Fruit fly (Drosophila melanogaster) whole organism, embryonic: ENCODE measurements around the gene CG9222.

Experiments
- Atf3 ChIP-seq: fragments of 200-800 bp; sonication (Bioruptor generic); optimal IDR thresholded peaks from 3 replicates; lab custom pipeline; 2016; ENCODE audit warnings: missing biosample characterization, missing genetic modification characterization
- BEAF-32 ChIP-seq: fragments of 200-800 bp; sonication (Bioruptor generic); optimal IDR thresholded peaks from 3 replicates; lab custom pipeline; 2017; ENCODE audit warnings: missing biosample characterization, missing genetic modification characterization, mild to moderate bottlenecking, moderate library complexity, missing genetic modification reagents
- CG12942 ChIP-seq: fragments of 200-800 bp; sonication (Bioruptor generic); optimal IDR thresholded peaks from 3 replicates; lab custom pipeline; 2016; ENCODE audit warnings: missing biosample characterization, missing genetic modification characterization
- CG15601 ChIP-seq: fragments of 200-800 bp; sonication (Bioruptor generic); optimal IDR thresholded peaks from 3 replicates; lab custom pipeline; 2019; ENCODE audit warnings: missing biosample characterization, mild to moderate bottlenecking, missing genetic modification characterization, moderate library complexity
- CG17385 ChIP-seq: fragments of 200-800 bp; sonication (Bioruptor generic); optimal IDR thresholded peaks from 3 replicates; lab custom pipeline; 2018; ENCODE audit warnings: missing biosample characterization, mild to moderate bottlenecking, missing genetic modification characterization
- CG2120 ChIP-seq: fragments of 200-800 bp; sonication (Bioruptor generic); optimal IDR thresholded peaks from 3 replicates; lab custom pipeline; 2016; ENCODE audit warnings: missing biosample characterization, missing genetic modification characterization
- CG2202 ChIP-seq: fragments of 200-800 bp; sonication (Bioruptor generic); optimal IDR thresholded peaks from 2 replicates; lab custom pipeline; 2018; ENCODE audit warnings: missing biosample characterization, mild to moderate bottlenecking, missing genetic modification characterization
- CG2678 ChIP-seq: fragments of 200-800 bp; sonication (Bioruptor generic); optimal IDR thresholded peaks from 3 replicates; lab custom pipeline; 2019; ENCODE audit warnings: missing biosample characterization, mild to moderate bottlenecking, missing genetic modification characterization, moderate library complexity
- CG2712 ChIP-seq: fragments of 200-800 bp; optimal IDR thresholded peaks from 3 replicates; lab custom pipeline; 2019; ENCODE audit warnings: missing biosample characterization, mild to moderate bottlenecking, missing genetic modification characterization, moderate library complexity
- CG31365 ChIP-seq: fragments of 200-800 bp; sonication (Bioruptor generic); optimal IDR thresholded peaks from 2 replicates; lab custom pipeline; 2018; ENCODE audit warnings: missing biosample characterization, mild to moderate bottlenecking, missing genetic modification characterization
- CG4328 ChIP-seq: fragments of 200-800 bp; sonication (Bioruptor generic); optimal IDR thresholded peaks from 3 replicates; lab custom pipeline; 2017; ENCODE audit warnings: missing biosample characterization, missing genetic modification reagents, missing genetic modification characterization
- CG4617 ChIP-seq: fragments of 200-800 bp; sonication (Bioruptor generic); optimal IDR thresholded peaks from 3 replicates; lab custom pipeline; 2016; ENCODE audit warnings: missing biosample characterization, missing genetic modification characterization, borderline replicate concordance
- CG6175 ChIP-seq: fragments of 200-800 bp; sonication (Bioruptor generic); IDR thresholded peaks from 3 replicates; pipeline ENCODE4 v1.3.6; 2022; ENCODE audit warnings: missing biosample characterization, missing genetic modification characterization
- CG6654 ChIP-seq: fragments of 200-800 bp; sonication (Bioruptor generic); optimal IDR thresholded peaks from 2 replicates; lab custom pipeline; 2017; ENCODE audit warnings: missing biosample characterization, mild to moderate bottlenecking, missing genetic modification characterization
- CG7786 ChIP-seq: fragments of 200-800 bp; sonication (Bioruptor generic); optimal IDR thresholded peaks from 2 replicates; lab custom pipeline; 2016; ENCODE audit warnings: missing biosample characterization, missing genetic modification characterization
- CG7928 ChIP-seq: fragments of 200-800 bp; sonication (Bioruptor generic); optimal IDR thresholded peaks from 2 replicates; lab custom pipeline; 2017; ENCODE audit warnings: missing biosample characterization, mild to moderate bottlenecking, missing genetic modification characterization
- CG8388 ChIP-seq: fragments of 200-800 bp; sonication (Bioruptor generic); optimal IDR thresholded peaks from 2 replicates; lab custom pipeline; 2019; ENCODE audit warnings: missing biosample characterization, mild to moderate bottlenecking, missing genetic modification characterization, moderate library complexity
- Dbx ChIP-seq: fragments of 200-800 bp; sonication (Bioruptor generic); IDR thresholded peaks from 3 replicates; pipeline ENCODE4 v1.3.6; 2022; ENCODE audit warnings: missing biosample characterization, missing genetic modification characterization
- Dip2 ChIP-seq: fragments of 200-800 bp; sonication (Bioruptor generic); IDR thresholded peaks from 2 replicates; pipeline ENCODE4 v1.3.6; 2022; ENCODE audit warnings: missing biosample characterization, missing genetic modification characterization
- Ets97D ChIP-seq: fragments of 200-800 bp; sonication (Bioruptor generic); optimal IDR thresholded peaks from 3 replicates; lab custom pipeline; 2016; ENCODE audit warnings: missing biosample characterization, missing genetic modification characterization
- Fer3 ChIP-seq: fragments of 200-800 bp; sonication (Bioruptor generic); optimal IDR thresholded peaks from 2 replicates; lab custom pipeline; 2018; ENCODE audit warnings: missing biosample characterization, mild to moderate bottlenecking, missing genetic modification characterization, moderate library complexity
- Gsc ChIP-seq: fragments of 200-800 bp; sonication (Bioruptor generic); IDR thresholded peaks from 2 replicates; pipeline ENCODE4 v1.3.6; 2022; ENCODE audit warnings: missing biosample characterization, missing genetic modification characterization
- HLH3B ChIP-seq: fragments of 200-800 bp; sonication (Bioruptor generic); IDR thresholded peaks from 2 replicates; pipeline ENCODE4 v1.3.6; 2022; ENCODE audit warnings: missing biosample characterization, missing genetic modification characterization
- HLH4C ChIP-seq: fragments of 200-800 bp; sonication (Bioruptor generic); IDR thresholded peaks from 3 replicates; pipeline ENCODE4 v1.3.6; 2022; ENCODE audit warnings: missing biosample characterization, missing genetic modification characterization; ENCODE audit not compliant: partially characterized antibody
- Max ChIP-seq: fragments of 200-800 bp; sonication (Bioruptor generic); optimal IDR thresholded peaks from 2 replicates; lab custom pipeline; 2016; ENCODE audit warnings: missing biosample characterization, mild to moderate bottlenecking, missing genetic modification characterization
- NK7.1 ChIP-seq: fragments of 200-800 bp; sonication (Bioruptor generic); optimal IDR thresholded peaks from 3 replicates; lab custom pipeline; 2016; ENCODE audit warnings: missing biosample characterization, missing genetic modification characterization
- Nf-YB ChIP-seq: fragments of 200-800 bp; sonication (Bioruptor generic); optimal IDR thresholded peaks from 3 replicates; lab custom pipeline; 2019; ENCODE audit warnings: missing biosample characterization, mild to moderate bottlenecking, missing genetic modification characterization, moderate library complexity
- Opbp ChIP-seq: fragments of 200-800 bp; sonication (Bioruptor generic); IDR thresholded peaks from 3 replicates; pipeline ENCODE4 v1.3.6; 2022; ENCODE audit warnings: missing biosample characterization, missing genetic modification characterization; ENCODE audit not compliant: partially characterized antibody
- Xrp1 ChIP-seq: fragments of 200-800 bp; sonication (Bioruptor generic); IDR thresholded peaks from 2 replicates; pipeline ENCODE4 v1.3.6; 2022; ENCODE audit warnings: missing biosample characterization, missing genetic modification characterization
- al ChIP-seq: fragments of 200-800 bp; sonication (Bioruptor generic); IDR thresholded peaks from 2 replicates; pipeline ENCODE4 v1.3.6; 2022; ENCODE audit warnings: missing biosample characterization, missing genetic modification characterization
- bigmax ChIP-seq: fragments of 200-800 bp; sonication (Bioruptor generic); optimal IDR thresholded peaks from 2 replicates; lab custom pipeline; 2018; ENCODE audit warnings: missing biosample characterization, mild to moderate bottlenecking, missing genetic modification characterization
- cato ChIP-seq: fragments of 200-800 bp; sonication (Bioruptor generic); optimal IDR thresholded peaks from 2 replicates; lab custom pipeline; 2016; ENCODE audit warnings: missing biosample characterization, missing genetic modification characterization, borderline replicate concordance
- da ChIP-seq: fragments of 200-800 bp; sonication (Bioruptor generic); optimal IDR thresholded peaks from 2 replicates; lab custom pipeline; 2016; ENCODE audit warnings: missing biosample characterization, missing genetic modification characterization
- dati ChIP-seq: fragments of 200-800 bp; sonication (Bioruptor generic); IDR thresholded peaks from 2 replicates; pipeline ENCODE4 v1.3.6; 2022; ENCODE audit warnings: missing biosample characterization, missing genetic modification characterization
- en ChIP-seq: fragments of 200-800 bp; sonication (Bioruptor generic); optimal IDR thresholded peaks from 2 replicates; lab custom pipeline; 2016; ENCODE audit warnings: missing biosample characterization, missing genetic modification characterization
- fru ChIP-seq: fragments of >200 bp; optimal IDR thresholded peaks from 2 replicates; lab custom pipeline; 2017
- gsb ChIP-seq: fragments of 200-800 bp; sonication (Bioruptor generic); IDR thresholded peaks from 2 replicates; pipeline ENCODE4 v1.3.6; 2022; ENCODE audit warnings: missing biosample characterization, missing genetic modification characterization
- gsb-n ChIP-seq: fragments of 200-800 bp; sonication (Bioruptor generic); optimal IDR thresholded peaks from 3 replicates; lab custom pipeline; 2018; ENCODE audit warnings: missing biosample characterization, mild to moderate bottlenecking, missing genetic modification characterization
- inv ChIP-seq: fragments of 200-800 bp; sonication (Bioruptor generic); IDR thresholded peaks from 2 replicates; pipeline ENCODE4 v1.3.6; 2022; ENCODE audit warnings: missing biosample characterization, missing genetic modification characterization; ENCODE audit not compliant: partially characterized antibody
- lilli ChIP-seq: fragments of 200-800 bp; sonication (Bioruptor generic); optimal IDR thresholded peaks from 3 replicates; lab custom pipeline; 2016; ENCODE audit warnings: missing biosample characterization, missing genetic modification characterization
- lov ChIP-seq, 2 experiments: fragments of 200-800 bp in 1 of 2; fragments of >200 bp in 1 of 2; sonication (Bioruptor generic) in 1 of 2; IDR thresholded peaks in 1 of 2; optimal IDR thresholded peaks in 1 of 2; 2 replicates in 1 of 2; 3 replicates in 1 of 2; pipeline versions ENCODE4 v1.3.6 to Lab custom; 2017 to 2022; ENCODE audit warnings: missing biosample characterization in 1 of 2, missing genetic modification characterization in 1 of 2
- mld ChIP-seq: fragments of 200-800 bp; sonication (Bioruptor generic); IDR thresholded peaks from 3 replicates; pipeline ENCODE4 v1.3.6; 2022; ENCODE audit warnings: missing biosample characterization, missing genetic modification characterization; ENCODE audit not compliant: partially characterized antibody
- nerfin-1 ChIP-seq: fragments of 200-800 bp; sonication (Bioruptor generic); optimal IDR thresholded peaks from 3 replicates; lab custom pipeline; 2019; ENCODE audit warnings: missing biosample characterization, mild to moderate bottlenecking, missing genetic modification characterization, moderate library complexity
- nom ChIP-seq: fragments of 200-800 bp; sonication (Bioruptor generic); optimal IDR thresholded peaks from 2 replicates; lab custom pipeline; 2017; ENCODE audit warnings: missing biosample characterization, missing genetic modification characterization, mild to moderate bottlenecking, moderate library complexity, missing genetic modification reagents
- oc ChIP-seq: fragments of 200-800 bp; sonication (Bioruptor generic); optimal IDR thresholded peaks from 2 replicates; lab custom pipeline; 2018; ENCODE audit warnings: missing biosample characterization, mild to moderate bottlenecking, missing genetic modification characterization, moderate library complexity
- ro ChIP-seq: fragments of 200-800 bp; sonication (Bioruptor generic); IDR thresholded peaks from 2 replicates; pipeline ENCODE4 v1.3.6; 2022; ENCODE audit warnings: missing biosample characterization, missing genetic modification characterization
- ssp ChIP-seq: fragments of 200-800 bp; sonication (Bioruptor generic); IDR thresholded peaks from 2 replicates; pipeline ENCODE4 v1.3.6; 2022; ENCODE audit warnings: missing biosample characterization, missing genetic modification characterization
- sug ChIP-seq: fragments of 200-800 bp; optimal IDR thresholded peaks from 2 replicates; lab custom pipeline; 2019; ENCODE audit warnings: missing biosample characterization, mild to moderate bottlenecking, missing genetic modification characterization, moderate library complexity
- vvl ChIP-seq: fragments of 200-800 bp; sonication (Bioruptor generic); IDR thresholded peaks from 2 replicates; pipeline ENCODE4 v1.3.6; 2022; ENCODE audit warnings: missing biosample characterization, missing genetic modification characterization

The CG9222 gene

dm6 chr2L:6098479-6099269, 32.1 kb upstream of the CG9222 start, which contains the start of gene CG9175 (continued):
- TF ChIP-seq en (GFP tag; lab: Kevin White, UChicago) (no peak), da (GFP tag; lab: Kevin White, UChicago) (no peak), nerfin-1 (tag; lab: Kevin White, UChicago) (peak; percentile 37), CG31365 (tag; lab: Kevin White, UChicago) (no peak), Dip2 (GFP tag; lab: Robert Waterston, UW) (no peak), CG2678 (peak; percentile 36), sug (peak; percentile 62), CG12942 (GFP tag; lab: Kevin White, UChicago) (no peak), Ets97D (peak; percentile 82), cato (GFP tag; lab: Kevin White, UChicago) (no peak), Opbp (GFP tag; lab: Robert Waterston, UW) (peak; percentile 97), CG4328 (GFP tag; lab: Kevin White, UChicago) (peak; percentile 4), bigmax (GFP tag; lab: Kevin White, UChicago) (peak; percentile 15), ssp (GFP tag; lab: Robert Waterston, UW) (no peak), mld (peak; percentile 88), gsb (GFP tag; lab: Robert Waterston, UW) (no peak), CG4617 (GFP tag; lab: Kevin White, UChicago) (peak; percentile 96), CG2120 (GFP tag; lab: Kevin White, UChicago) (peak; percentile 61), Gsc (no peak), HLH4C (GFP tag; lab: Robert Waterston, UW) (peak; percentile 91), CG7928 (GFP tag; lab: Kevin White, UChicago) (no peak), lilli (peak; percentile 41), HLH3B (no peak), CG6175 (GFP tag; lab: Robert Waterston, UW) (no peak), NK7.1 (GFP tag; lab: Kevin White, UChicago) (no peak), Dbx (GFP tag; lab: Robert Waterston, UW) (peak; percentile 56; the same call in 2 of the 3 replicates), vvl (GFP tag; lab: Robert Waterston, UW) (peak; percentile 55; the same call in 1 of the 2 replicates), Xrp1 (GFP tag; lab: Robert Waterston, UW) (0 out of 2 replicates have a peak, but pooled peaks have one; percentile 14), BEAF-32 (GFP tag; lab: Kevin White, UChicago) (peak; percentile 99), Nf-YB (GFP tag; lab: Kevin White, UChicago) (peak; percentile 40), CG15601 (tag; lab: Kevin White, UChicago) (peak; percentile 61), nom (GFP tag; lab: Kevin White, UChicago) (no peak), ro (no peak), CG6654 (GFP tag; lab: Kevin White, UChicago) (no peak), al (GFP tag; lab: Robert Waterston, UW) (no peak), CG2712 (peak; percentile 45), inv (GFP tag; lab: Robert Waterston, UW) (peak; percentile 94), dati (GFP tag; lab: Robert Waterston, UW) (no peak), Max (GFP tag; lab: Kevin White, UChicago) (no peak), gsb-n (tag; lab: Kevin White, UChicago) (peak; percentile 6), CG17385 (no peak), Fer3 (no peak), lov (optimal IDR thresholded peaks at IDR 0.05; lab: Kevin White, UChicago) (no peak), lov (GFP tag; IDR thresholded peaks at IDR 0.05; lab: Robert Waterston, UW) (no peak), CG7786 (GFP tag; lab: Kevin White, UChicago) (no peak), fru (lab: Kevin White, UChicago) (no peak), Atf3 (GFP tag; lab: Kevin White, UChicago) (no peak), CG8388 (GFP tag; lab: Kevin White, UChicago) (peak; percentile 40), CG2202 (no peak), oc (tag; lab: Kevin White, UChicago) (peak; percentile 23)
